Worm (Caenorhabditis elegans): ENCODE measurements around the gene Y38C1AA.6.

The Y38C1AA.6 gene

ce11 chrIV:194442-194841, 31.8 kb downstream of the Y38C1AA.6 start, which contains the start of gene csn-3:
TSS of gene csn-3 (plus strand) at chrIV:194742.
- TF ChIP-seq tra-4 (tag; optimal IDR thresholded peaks at IDR 0.05) (no peak), ets-7 (tag; optimal IDR thresholded peaks at IDR 0.05) (no peak), B0310.2 (tag; optimal IDR thresholded peaks at IDR 0.05) (no peak), ceh-13 (GFP tag; optimal IDR thresholded peaks at IDR 0.05) (no peak), sea-1 (GFP tag; conservative IDR thresholded peaks at IDR 0.05) (no peak), hnd-1 (tag; optimal IDR thresholded peaks at IDR 0.05) (no peak), tbx-37 (GFP tag; conservative IDR thresholded peaks at IDR 0.05) (no peak), hmbx-1 (tag; optimal IDR thresholded peaks at IDR 0.05) (no peak), ceh-36 (tag; optimal IDR thresholded peaks at IDR 0.05) (no peak), aly-1 (tag; optimal IDR thresholded peaks at IDR 0.05) (no peak), tbx-11 (GFP tag; IDR thresholded peaks at IDR 0.05) (no peak), ama-1 (optimal IDR thresholded peaks at IDR 0.05) (no peak)

- TF ChIP-seq ets-7 (tag; optimal IDR thresholded peaks at IDR 0.05) (no peak), ceh-13 (GFP tag; optimal IDR thresholded peaks at IDR 0.05) (no peak), flt-1 (GFP tag; IDR thresholded peaks at IDR 0.05) (no peak), pes-1 (GFP tag; IDR thresholded peaks at IDR 0.05) (no peak)
Observed at ce11 chrIV:202921-203652, 40.5 kb downstream of the Y38C1AA.6 start, which contains the start of gene gfrp-1. TSS of gene gfrp-1 (plus strand) at chrIV:203602.

- TF ChIP-seq B0310.2 (tag; optimal IDR thresholded peaks at IDR 0.05) (no peak), ceh-36 (tag; optimal IDR thresholded peaks at IDR 0.05) (no peak), tbx-11 (GFP tag; IDR thresholded peaks at IDR 0.05) (no peak), hmg-4 (GFP tag; optimal IDR thresholded peaks at IDR 0.05) (no peak), F13C5.2 (tag; optimal IDR thresholded peaks at IDR 0.05) (no peak), tra-4 (tag; optimal IDR thresholded peaks at IDR 0.05) (no peak), flt-1 (GFP tag; IDR thresholded peaks at IDR 0.05) (no peak), ama-1 (optimal IDR thresholded peaks at IDR 0.05) (no peak), pes-1 (GFP tag; IDR thresholded peaks at IDR 0.05) (no peak), hmbx-1 (tag; optimal IDR thresholded peaks at IDR 0.05) (no peak), sea-1 (GFP tag; conservative IDR thresholded peaks at IDR 0.05) (no peak), aly-1 (tag; optimal IDR thresholded peaks at IDR 0.05) (no peak), tbx-37 (GFP tag; conservative IDR thresholded peaks at IDR 0.05) (no peak), ceh-13 (GFP tag; optimal IDR thresholded peaks at IDR 0.05) (no peak), hnd-1 (tag; optimal IDR thresholded peaks at IDR 0.05) (no peak), scrt-1 (GFP tag; IDR thresholded peaks at IDR 0.05) (no peak), ets-7 (tag; optimal IDR thresholded peaks at IDR 0.05) (no peak)
Observed at ce11 chrIV:204998-205397, 42.4 kb downstream of the Y38C1AA.6 start, which contains the start of gene coa-1. TSS of gene coa-1 (plus strand) at chrIV:205298.

- no peak for TF ChIP-seq hnd-1 (tag; optimal IDR thresholded peaks at IDR 0.05)
- TF ChIP-seq scrt-1 (GFP tag; IDR thresholded peaks at IDR 0.05): no peak
- no peak for TF ChIP-seq tra-4 (tag; optimal IDR thresholded peaks at IDR 0.05)
- TF ChIP-seq tbx-11 (GFP tag; IDR thresholded peaks at IDR 0.05): no peak
- TF ChIP-seq aly-1 (tag; optimal IDR thresholded peaks at IDR 0.05): no peak
- no peak for TF ChIP-seq hmg-4 (GFP tag; optimal IDR thresholded peaks at IDR 0.05)
- TF ChIP-seq tbx-37 (GFP tag; conservative IDR thresholded peaks at IDR 0.05): no peak
- no peak for TF ChIP-seq ceh-36 (tag; optimal IDR thresholded peaks at IDR 0.05)
- TF ChIP-seq ets-7 (tag; optimal IDR thresholded peaks at IDR 0.05): no peak
Observed at ce11 chrIV:207885-208284, 45.3 kb downstream of the Y38C1AA.6 start, which contains the start of gene Y38C1AA.1. TSS of gene Y38C1AA.1 (plus strand) at chrIV:208185.

- TF ChIP-seq hmg-4 (GFP tag; optimal IDR thresholded peaks at IDR 0.05) (no peak), ceh-36 (tag; optimal IDR thresholded peaks at IDR 0.05) (no peak), tbx-37 (GFP tag; conservative IDR thresholded peaks at IDR 0.05) (no peak), ets-7 (tag; optimal IDR thresholded peaks at IDR 0.05) (no peak), F13C5.2 (tag; optimal IDR thresholded peaks at IDR 0.05) (no peak), hnd-1 (tag; optimal IDR thresholded peaks at IDR 0.05) (no peak), pes-1 (GFP tag; IDR thresholded peaks at IDR 0.05) (no peak), flt-1 (GFP tag; IDR thresholded peaks at IDR 0.05) (no peak), tbx-11 (GFP tag; IDR thresholded peaks at IDR 0.05) (no peak), sea-1 (GFP tag; conservative IDR thresholded peaks at IDR 0.05) (no peak), ceh-13 (GFP tag; optimal IDR thresholded peaks at IDR 0.05) (no peak), ama-1 (optimal IDR thresholded peaks at IDR 0.05) (no peak), B0310.2 (tag; optimal IDR thresholded peaks at IDR 0.05) (no peak), hmbx-1 (tag; optimal IDR thresholded peaks at IDR 0.05) (no peak), scrt-1 (GFP tag; IDR thresholded peaks at IDR 0.05) (no peak), aly-1 (tag; optimal IDR thresholded peaks at IDR 0.05) (no peak), tra-4 (tag; optimal IDR thresholded peaks at IDR 0.05) (no peak)
Observed at ce11 chrIV:210591-210990, 48.0 kb downstream of the Y38C1AA.6 start.
